Fruit fly (Drosophila melanogaster): Measurements from ENCODE around the gene bcn92.

Gene bcn92

dm6 chrX:2134965-2135758 lies 14.3 kb downstream of the bcn92 start (continued):
- TF ChIP-seq bab2 (GFP tag; optimal IDR thresholded peaks at IDR 0.05) = peak; percentile 85
- TF ChIP-seq Gsc (GFP tag; IDR thresholded peaks at IDR 0.05) = no peak
- TF ChIP-seq CG2120 (GFP tag; optimal IDR thresholded peaks at IDR 0.05) = peak; percentile 89
- peak; percentile 90 for TF ChIP-seq sug (tag; optimal IDR thresholded peaks at IDR 0.05)
- peak; percentile 83 for TF ChIP-seq CG2202 (tag; optimal IDR thresholded peaks at IDR 0.05)
- peak; percentile 89 for TF ChIP-seq Blimp-1 (GFP tag; optimal IDR thresholded peaks at IDR 0.05)
- peak; percentile 93 for TF ChIP-seq CG17568 (GFP tag; optimal IDR thresholded peaks at IDR 0.05)
- TF ChIP-seq Sox100B (GFP tag; optimal IDR thresholded peaks at IDR 0.05) = peak; percentile 90
- no peak for TF ChIP-seq ato (GFP tag; IDR thresholded peaks at IDR 0.05; ENCODE audit: partially characterized antibody)
- peak in 1 of 2 experiments; percentile 90 for TF ChIP-seq Eip74EF (GFP tag; optimal IDR thresholded peaks at IDR 0.05)
- peak; percentile 85 for TF ChIP-seq az2 (GFP tag; optimal IDR thresholded peaks at IDR 0.05)
- peak; percentile 47 for TF ChIP-seq CG3163 (GFP tag; optimal IDR thresholded peaks at IDR 0.05)
- peak; percentile 78 for TF ChIP-seq Antp (GFP tag; optimal IDR thresholded peaks at IDR 0.05)
- TF ChIP-seq CG7839 (tag; optimal IDR thresholded peaks at IDR 0.05) = peak; percentile 93
- peak; percentile 40 for TF ChIP-seq CG1024 (GFP tag; IDR thresholded peaks at IDR 0.05)
- TF ChIP-seq CG5180 (GFP tag; optimal IDR thresholded peaks at IDR 0.05) = peak; percentile 81
- TF ChIP-seq CG33557 (GFP tag; optimal IDR thresholded peaks at IDR 0.05) = peak; percentile 91
- peak; percentile 0 for TF ChIP-seq CG9797 (GFP tag; optimal IDR thresholded peaks at IDR 0.05)
- peak; percentile 62 for TF ChIP-seq her (GFP tag; optimal IDR thresholded peaks at IDR 0.05)
- TF ChIP-seq unc-4 (GFP tag; IDR thresholded peaks at IDR 0.05; ENCODE audit: partially characterized antibody) = no peak
- peak; percentile 88 for TF ChIP-seq cwo (GFP tag; optimal IDR thresholded peaks at IDR 0.05)
- TF ChIP-seq maf-S (GFP tag; optimal IDR thresholded peaks at IDR 0.05) = peak; percentile 76
- peak; percentile 91 for TF ChIP-seq Xrp1 (GFP tag; IDR thresholded peaks at IDR 0.05)
- TF ChIP-seq CG12299 (tag; optimal IDR thresholded peaks at IDR 0.05) = peak; percentile 88
- peak; percentile 78 for TF ChIP-seq CG2875 (GFP tag; optimal IDR thresholded peaks at IDR 0.05)
- TF ChIP-seq Usf (GFP tag; optimal IDR thresholded peaks at IDR 0.05) = peak; percentile 74
- TF ChIP-seq CG9437 (GFP tag; optimal IDR thresholded peaks at IDR 0.05) = peak; percentile 78
- TF ChIP-seq pzg (GFP tag; optimal IDR thresholded peaks at IDR 0.05) = peak; percentile 2
- peak; percentile 87 for TF ChIP-seq CG9817 (tag; optimal IDR thresholded peaks at IDR 0.05)
- peak; percentile 79 for TF ChIP-seq CG12744 (GFP tag; optimal IDR thresholded peaks at IDR 0.05)
- peak; percentile 74 for TF ChIP-seq CG33213 (GFP tag; optimal IDR thresholded peaks at IDR 0.05)
- TF ChIP-seq CG4854 (GFP tag; optimal IDR thresholded peaks at IDR 0.05) = peak; percentile 73
- TF ChIP-seq dmrt99B (tag; optimal IDR thresholded peaks at IDR 0.05) = peak; percentile 93
- peak; percentile 92 for TF ChIP-seq Atf6 (GFP tag; IDR thresholded peaks at IDR 0.05)
- TF ChIP-seq BtbVII (GFP tag; optimal IDR thresholded peaks at IDR 0.05) = peak; percentile 93
- peak; percentile 81 for TF ChIP-seq zen (tag; optimal IDR thresholded peaks at IDR 0.05)
- peak; percentile 14 for TF ChIP-seq ab (GFP tag; optimal IDR thresholded peaks at IDR 0.05)
- TF ChIP-seq CG13624 (GFP tag; optimal IDR thresholded peaks at IDR 0.05) = peak; percentile 86
- TF ChIP-seq kah (GFP tag; optimal IDR thresholded peaks at IDR 0.05) = peak; percentile 79
- peak; percentile 68 for TF ChIP-seq luna (GFP tag; optimal IDR thresholded peaks at IDR 0.05)
- TF ChIP-seq ewg (GFP tag; optimal IDR thresholded peaks at IDR 0.05) = peak; percentile 68
- TF ChIP-seq Hr39 (optimal IDR thresholded peaks at IDR 0.05) = no peak
- TF ChIP-seq phol (tag; optimal IDR thresholded peaks at IDR 0.05) = peak; percentile 91
- peak; percentile 76 for TF ChIP-seq gce (GFP tag; IDR thresholded peaks at IDR 0.05)
- TF ChIP-seq sisA (GFP tag; IDR thresholded peaks at IDR 0.05) = peak; percentile 79
- TF ChIP-seq CHES-1-like (GFP tag; optimal IDR thresholded peaks at IDR 0.05) = peak; percentile 75
- peak; percentile 92 for TF ChIP-seq CG18262 (tag; optimal IDR thresholded peaks at IDR 0.05)
- TF ChIP-seq ase (GFP tag; IDR thresholded peaks at IDR 0.05) = peak; percentile 76
- TF ChIP-seq CG12219 (GFP tag; optimal IDR thresholded peaks at IDR 0.05) = peak; percentile 86

Data from whole organism, embryonic.